Fruit fly (Drosophila melanogaster) whole organism: ENCODE measurements around the gene Obp99a.

Source experiments
- CG8478 ChIP-seq: fragments of >200 bp; optimal IDR thresholded peaks from 2 replicates; lab custom pipeline; 2018; ENCODE audit warnings: inconsistent platforms
- Dll ChIP-seq: fragments of >200 bp; optimal IDR thresholded peaks from 2 replicates; lab custom pipeline; 2017
- EcR ChIP-seq, 2 experiments: fragments of >200 bp; optimal IDR thresholded peaks; 2 replicates each; lab custom pipeline; 2017; ENCODE audit warnings: missing biosample characterization in 2 of 2, missing genetic modification characterization in 2 of 2, missing genetic modification reagents in 2 of 2
- pan ChIP-seq: fragments of >200 bp; optimal IDR thresholded peaks from 2 replicates; lab custom pipeline; 2017
- psq ChIP-seq: fragments of >200 bp; optimal IDR thresholded peaks from 2 replicates; lab custom pipeline; 2017
- usp ChIP-seq: fragments of >200 bp; optimal IDR thresholded peaks from 2 replicates; lab custom pipeline; 2017; ENCODE audit warnings: missing biosample characterization, missing genetic modification characterization, mixed read lengths

Gene Obp99a

DNA sequence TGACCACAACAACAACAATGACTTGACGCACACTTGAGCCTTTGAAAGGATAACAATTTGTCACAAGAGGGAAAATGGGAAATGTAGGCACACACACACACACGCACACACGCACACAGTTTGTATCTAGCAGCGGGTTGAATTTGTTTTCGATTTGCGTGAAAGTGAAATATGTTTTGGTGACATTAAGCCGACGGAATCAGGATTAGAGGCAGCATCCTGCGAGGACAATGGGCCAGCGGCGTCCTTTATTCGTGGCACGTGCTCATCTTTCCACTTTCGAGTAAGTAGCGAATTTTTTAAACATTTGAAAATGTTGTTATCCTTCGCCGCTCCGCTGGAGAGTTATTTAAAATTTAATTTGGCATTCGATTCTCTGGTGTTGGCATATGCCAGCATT lies 35.8 kb downstream of the Obp99a start:
- no peak for TF ChIP-seq usp
- TF ChIP-seq Dll (lab: Kevin White, UChicago): no peak
- TF ChIP-seq EcR (GFP tag; optimal IDR thresholded peaks at IDR 0.05; lab: Kevin White, UChicago): no peak
- TF ChIP-seq CG8478: no peak

- TF ChIP-seq EcR (GFP tag; optimal IDR thresholded peaks at IDR 0.05; lab: Kevin White, UChicago): no peak
- TF ChIP-seq usp: no peak
- no peak for TF ChIP-seq CG8478
- no peak for TF ChIP-seq pan
- no peak for TF ChIP-seq Dll (lab: Kevin White, UChicago)
- TF ChIP-seq psq: no peak
Observed at dm6 chr3R:29708322-29708721, 36.9 kb downstream of the Obp99a start.

DNA sequence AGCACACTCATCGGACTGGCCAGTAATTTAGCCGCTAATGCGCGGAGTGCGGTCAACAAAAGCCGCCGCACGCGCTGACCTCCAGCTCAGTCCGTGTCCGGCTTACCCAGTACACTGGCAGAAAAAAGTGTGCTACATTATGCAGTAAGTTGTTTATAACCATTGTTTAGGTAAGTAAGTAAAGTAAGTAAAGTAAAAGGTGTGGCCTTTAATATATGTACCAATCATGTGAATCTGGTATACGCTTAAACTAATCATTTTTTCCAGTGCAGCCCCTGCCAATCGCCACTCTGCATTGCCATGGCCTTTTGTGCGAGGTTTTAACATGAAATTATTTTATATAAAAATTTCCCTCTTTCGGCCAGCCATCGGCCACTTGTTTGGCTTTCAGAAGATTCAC lies 40.0 kb downstream of the Obp99a start:
- TF ChIP-seq psq: no peak
- TF ChIP-seq usp: no peak
- TF ChIP-seq EcR (GFP tag; optimal IDR thresholded peaks at IDR 0.05; lab: Kevin White, UChicago): no peak
- no peak for TF ChIP-seq CG8478
- no peak for TF ChIP-seq Dll (lab: Kevin White, UChicago)
- no peak for TF ChIP-seq pan

dm6 chr3R:29714314-29714713 lies 42.9 kb downstream of the Obp99a start, which contains the start of gene Obp99d:
Obp99d (plus strand) TSS chr3R:29714505.
- TF ChIP-seq Dll (lab: Kevin White, UChicago): no peak
- no peak for TF ChIP-seq usp
- no peak for TF ChIP-seq EcR (GFP tag; optimal IDR thresholded peaks at IDR 0.05; lab: Kevin White, UChicago)
- TF ChIP-seq CG8478: no peak
- no peak for TF ChIP-seq psq
- no peak for TF ChIP-seq pan

DNA sequence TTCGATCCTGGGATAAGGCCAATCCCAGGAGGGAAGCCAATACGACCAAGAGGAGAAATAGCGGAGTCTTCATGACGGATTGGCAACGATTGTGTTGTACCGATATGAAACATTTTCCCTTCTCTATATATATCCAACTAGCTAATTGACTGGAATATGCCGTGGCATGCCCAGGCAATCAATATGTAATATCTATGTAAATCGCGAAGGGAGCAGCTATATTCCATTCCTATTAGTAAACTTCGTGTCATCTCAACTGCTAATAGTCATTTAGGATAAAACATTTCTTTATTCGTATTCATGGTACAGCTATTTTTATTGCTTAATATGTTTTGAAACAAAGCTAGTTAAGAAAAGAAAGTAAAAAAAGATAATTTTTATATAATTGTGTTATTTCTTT lies 43.8 kb downstream of the Obp99a start, which contains the start of gene Dup99B:
Dup99B (minus strand) TSS at position 101 of the 400 bp plus-strand sequence.
- TF ChIP-seq EcR (GFP tag; optimal IDR thresholded peaks at IDR 0.05; lab: Kevin White, UChicago): no peak
- TF ChIP-seq usp: no peak
- no peak for TF ChIP-seq pan
- TF ChIP-seq psq: no peak
- TF ChIP-seq CG8478: no peak
- no peak for TF ChIP-seq Dll (lab: Kevin White, UChicago)

DNA sequence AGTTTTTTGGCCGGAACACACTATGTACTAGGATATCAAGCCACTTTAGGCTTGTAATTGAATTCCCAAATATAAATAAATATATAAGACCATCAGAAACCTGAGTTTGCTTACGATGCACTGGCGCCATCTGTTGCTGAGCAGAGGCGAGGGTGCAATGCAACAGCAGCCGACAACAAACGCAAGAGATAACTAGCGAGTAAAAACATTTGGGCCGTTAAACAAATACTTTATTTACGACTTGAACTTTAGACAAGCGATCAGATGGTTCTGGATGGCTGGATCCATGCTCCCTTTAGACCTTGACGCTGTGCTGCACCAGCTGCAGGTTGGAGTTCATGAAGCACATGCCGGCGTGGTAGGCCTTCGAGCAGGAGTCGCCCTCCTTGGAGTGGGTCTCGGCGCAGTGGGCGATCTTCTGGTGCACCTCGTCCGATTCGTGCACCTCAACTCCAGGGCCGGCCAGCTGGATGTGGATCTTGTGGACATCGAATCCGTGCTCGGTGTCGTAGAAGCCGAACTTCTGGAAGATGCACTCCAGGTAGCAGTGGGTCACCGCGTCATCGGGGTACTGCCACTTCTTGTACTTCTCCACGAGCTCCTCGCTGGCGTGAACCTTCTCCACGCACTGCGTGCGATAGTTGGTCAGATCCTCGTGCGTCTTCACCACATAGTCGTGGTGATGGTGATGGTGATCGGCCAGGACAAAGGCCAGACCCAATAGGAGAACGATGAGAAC lies 44.8 kb downstream of the Obp99a start:
- TF ChIP-seq psq (no peak), EcR (GFP tag; optimal IDR thresholded peaks at IDR 0.05; lab: Kevin White, UChicago) (no peak), Dll (lab: Kevin White, UChicago) (no peak), CG8478 (no peak), pan (no peak), usp (no peak)

- TF ChIP-seq EcR (GFP tag; optimal IDR thresholded peaks at IDR 0.05; lab: Kevin White, UChicago): no peak
- TF ChIP-seq psq: no peak
- TF ChIP-seq CG8478: no peak
- no peak for TF ChIP-seq pan
- no peak for TF ChIP-seq Dll (lab: Kevin White, UChicago)
- no peak for TF ChIP-seq usp
Observed at dm6 chr3R:29716782-29717317, 45.4 kb downstream of the Obp99a start, which contains the start of gene Obp99b. Obp99b (minus strand) TSS chr3R:29716896.

dm6 chr3R:29717519-29717918 lies 46.1 kb downstream of the Obp99a start:
- TF ChIP-seq usp: no peak
- no peak for TF ChIP-seq CG8478
- no peak for TF ChIP-seq EcR (GFP tag; optimal IDR thresholded peaks at IDR 0.05; lab: Kevin White, UChicago)

dm6 chr3R:29718363-29718762 lies 46.9 kb downstream of the Obp99a start, which contains the start of gene CG15506:
CG15506 (plus strand) TSS chr3R:29718663.
- TF ChIP-seq Dll (lab: Kevin White, UChicago) (no peak), pan (no peak), EcR (GFP tag; optimal IDR thresholded peaks at IDR 0.05; lab: Kevin White, UChicago) (no peak), usp (no peak), psq (no peak), CG8478 (no peak)
